Worm (Caenorhabditis elegans): ENCODE data around the gene npr-43.

DNA sequence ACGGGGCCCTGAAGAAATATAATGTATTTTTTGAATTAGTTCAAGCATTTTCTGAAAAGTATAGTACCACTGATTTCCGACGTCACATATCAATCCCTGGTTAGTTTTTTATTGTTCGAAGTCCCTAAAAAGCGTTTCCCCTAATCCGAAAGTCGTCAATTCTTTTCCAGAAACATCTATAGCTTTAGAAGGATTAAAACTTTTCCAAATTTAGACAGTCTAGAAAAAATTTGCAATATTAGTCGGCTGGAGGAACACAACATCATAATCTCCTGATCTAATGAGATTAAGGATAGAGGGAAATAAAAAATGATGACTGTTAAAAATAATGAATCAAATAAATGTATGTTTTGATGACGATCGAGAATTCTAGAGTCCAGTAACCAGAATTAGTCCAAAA, 834 bp downstream of the npr-43 start:
- TF ChIP-seq lin-13 (tag; optimal IDR thresholded peaks at IDR 0.05) = no peak
- no peak for TF ChIP-seq drap-1 (GFP tag; optimal IDR thresholded peaks at IDR 0.05)
- no peak for TF ChIP-seq ztf-11 (tag; optimal IDR thresholded peaks at IDR 0.05)
- TF ChIP-seq lsy-2 (tag; optimal IDR thresholded peaks at IDR 0.05) = no peak
- no peak for TF ChIP-seq pha-4 (tag; optimal IDR thresholded peaks at IDR 0.05)
- TF ChIP-seq unc-39 (tag; optimal IDR thresholded peaks at IDR 0.05) = no peak

Measured in whole organism, mixed stage, embryonic.